Worm (Caenorhabditis elegans) whole organism, L4 larva: ENCODE data around the gene gst-44.

Source experiments
- F49E8.2 ChIP-seq: sonication (generic microtip); optimal IDR thresholded peaks from 2 replicates; lab custom pipeline; 2016; ENCODE audit warnings: missing compliant biosample characterization, mild to moderate bottlenecking, missing genetic modification characterization, borderline replicate concordance
- R02D3.7 ChIP-seq: fragments of 150-350 bp; sonication (generic microtip); optimal IDR thresholded peaks from 3 replicates; lab custom pipeline; 2014; ENCODE audit warnings: missing biosample characterization, missing genetic modification characterization
- arid-1 ChIP-seq: fragments of 200-800 bp; sonication (Bioruptor generic); conservative IDR thresholded peaks from 2 replicates; pipeline ENCODE4 v1.3.6; 2022; ENCODE audit warnings: missing genetic modification reagents, missing genetic modification characterization, missing compliant biosample characterization
- fkh-10 ChIP-seq: fragments of 150-350 bp; optimal IDR thresholded peaks from 2 replicates; lab custom pipeline; 2014; ENCODE audit warnings: missing biosample characterization, missing genetic modification reagents, missing genetic modification characterization
- hlh-30 ChIP-seq: sonication (generic microtip); optimal IDR thresholded peaks from 2 replicates; lab custom pipeline; 2017; ENCODE audit warnings: antibody characterized with exemption, mild to moderate bottlenecking, missing genetic modification characterization, missing compliant biosample characterization; ENCODE audit not compliant: insufficient read depth
- lin-39 ChIP-seq: fragments of 150-350 bp; optimal IDR thresholded peaks from 2 replicates; lab custom pipeline; 2014; ENCODE audit warnings: missing biosample characterization, missing genetic modification reagents, missing genetic modification characterization
- nhr-11 ChIP-seq: fragments of 150-350 bp; optimal IDR thresholded peaks from 2 replicates; lab custom pipeline; 2014; ENCODE audit warnings: missing biosample characterization, missing genetic modification characterization
- nhr-111 ChIP-seq: fragments of 200-800 bp; sonication (Bioruptor generic); optimal IDR thresholded peaks from 2 replicates; lab custom pipeline; 2018; ENCODE audit warnings: mild to moderate bottlenecking, missing genetic modification characterization, missing compliant biosample characterization
- unc-130 ChIP-seq: sonication (generic microtip); optimal IDR thresholded peaks from 2 replicates; lab custom pipeline; 2016; ENCODE audit warnings: missing genetic modification reagents, missing genetic modification characterization, missing compliant biosample characterization
- ztf-11 ChIP-seq: fragments of 150-350 bp; optimal IDR thresholded peaks from 2 replicates; lab custom pipeline; 2014; ENCODE audit warnings: missing biosample characterization, missing genetic modification characterization

DNA sequence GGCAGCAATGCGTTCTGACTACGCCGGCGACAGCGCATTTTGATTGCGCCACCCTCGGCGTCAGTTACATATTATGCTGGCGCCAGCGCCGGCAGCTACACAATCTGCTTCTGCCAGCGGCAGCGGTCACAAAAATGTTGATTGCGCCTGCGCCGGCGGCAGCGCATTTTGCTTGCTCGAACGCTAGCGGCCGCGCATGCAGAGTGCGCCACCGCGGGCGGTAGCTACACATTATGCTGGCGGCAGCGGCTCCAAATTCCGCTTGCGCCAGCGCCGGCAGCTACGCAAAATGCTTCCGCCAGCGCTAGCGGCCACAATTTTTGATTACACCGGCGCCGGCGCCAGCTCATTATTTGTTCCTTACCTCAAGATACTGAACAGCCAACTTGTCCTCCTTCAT, 13.5 kb upstream of the gst-44 start:
- TF ChIP-seq R02D3.7 (tag; lab: Kevin White, UChicago) (no peak), unc-130 (GFP tag; lab: Kevin White, UChicago) (no peak), nhr-11 (no peak), F49E8.2 (tag; lab: Kevin White, UChicago) (no peak), hlh-30 (tag; lab: Kevin White, UChicago) (no peak), nhr-111 (GFP tag; lab: Kevin White, UChicago) (no peak), fkh-10 (GFP tag; lab: Kevin White, UChicago) (no peak), arid-1 (GFP tag; lab: Robert Waterston, UW) (no peak), ztf-11 (tag; lab: Kevin White, UChicago) (no peak), lin-39 (tag; lab: Kevin White, UChicago) (no peak)
